Fruit fly (Drosophila melanogaster) whole organism, embryonic: ENCODE results near the gene CG10970.

Source experiments
- Atf-2 ChIP-seq: fragments of 200-800 bp; sonication (Bioruptor generic); optimal IDR thresholded peaks from 2 replicates; lab custom pipeline; 2016; ENCODE audit warnings: missing biosample characterization, missing genetic modification characterization
- Awh ChIP-seq: fragments of 200-800 bp; sonication (Bioruptor generic); IDR thresholded peaks from 2 replicates; pipeline ENCODE4, ENCODE4 v1.3.6; 2022; ENCODE audit warnings: missing biosample characterization, missing genetic modification characterization
- B-H1 ChIP-seq: fragments of 200-800 bp; sonication (Bioruptor generic); IDR thresholded peaks from 3 replicates; pipeline ENCODE4 v1.3.6; 2022; ENCODE audit warnings: missing biosample characterization, missing genetic modification characterization
- CG11723 ChIP-seq: fragments of 200-800 bp; sonication (Bioruptor generic); optimal IDR thresholded peaks from 2 replicates; lab custom pipeline; 2017; ENCODE audit warnings: missing biosample characterization, mild to moderate bottlenecking, missing genetic modification characterization
- CG12744 ChIP-seq: fragments of 200-800 bp; sonication (Bioruptor generic); optimal IDR thresholded peaks from 2 replicates; lab custom pipeline; 2016; ENCODE audit warnings: missing biosample characterization, missing genetic modification characterization
- CG1529 ChIP-seq: fragments of 200-800 bp; sonication (Bioruptor generic); optimal IDR thresholded peaks from 3 replicates; lab custom pipeline; 2018; ENCODE audit warnings: missing biosample characterization, missing genetic modification characterization
- CG30403 ChIP-seq: fragments of 200-800 bp; sonication (Bioruptor generic); optimal IDR thresholded peaks from 3 replicates; lab custom pipeline; 2016; ENCODE audit warnings: missing biosample characterization, missing genetic modification characterization
- CG30431 ChIP-seq: fragments of 200-800 bp; sonication (Bioruptor generic); optimal IDR thresholded peaks from 2 replicates; lab custom pipeline; 2017; ENCODE audit warnings: missing biosample characterization, missing genetic modification characterization
- CG3838 ChIP-seq: fragments of 200-800 bp; sonication (Bioruptor generic); optimal IDR thresholded peaks from 3 replicates; lab custom pipeline; 2016; ENCODE audit warnings: missing biosample characterization, missing genetic modification characterization
- CG3995 ChIP-seq: fragments of 200-800 bp; sonication (Bioruptor generic); optimal IDR thresholded peaks from 3 replicates; lab custom pipeline; 2016; ENCODE audit warnings: missing biosample characterization, missing genetic modification characterization
- CG6683 ChIP-seq: fragments of 200-800 bp; sonication (Bioruptor generic); optimal IDR thresholded peaks from 2 replicates; lab custom pipeline; 2017; ENCODE audit warnings: missing biosample characterization, mild to moderate bottlenecking, missing genetic modification characterization, missing genetic modification reagents
- CG6689 ChIP-seq: fragments of 200-800 bp; sonication (Bioruptor generic); IDR thresholded peaks from 2 replicates; pipeline ENCODE4 v1.3.6; 2022; ENCODE audit warnings: missing biosample characterization, missing genetic modification characterization
- CG7928 ChIP-seq: fragments of 200-800 bp; sonication (Bioruptor generic); optimal IDR thresholded peaks from 2 replicates; lab custom pipeline; 2017; ENCODE audit warnings: missing biosample characterization, mild to moderate bottlenecking, missing genetic modification characterization
- CG9932 ChIP-seq: fragments of 200-800 bp; sonication (Bioruptor generic); IDR thresholded peaks from 2 replicates; pipeline ENCODE4 v1.3.6; 2022; ENCODE audit warnings: missing biosample characterization, missing genetic modification characterization
- CHES-1-like ChIP-seq: fragments of 200-800 bp; sonication (Bioruptor generic); optimal IDR thresholded peaks from 2 replicates; lab custom pipeline; 2016; ENCODE audit warnings: missing biosample characterization, missing genetic modification characterization
- D19A ChIP-seq: fragments of 200-800 bp; optimal IDR thresholded peaks from 3 replicates; lab custom pipeline; 2019; ENCODE audit warnings: missing biosample characterization, mild to moderate bottlenecking, missing genetic modification characterization, moderate library complexity
- Deaf1 ChIP-seq: fragments of 200-800 bp; optimal IDR thresholded peaks from 3 replicates; lab custom pipeline; 2019; ENCODE audit warnings: missing biosample characterization, mild to moderate bottlenecking, missing genetic modification characterization, moderate library complexity
- HLH3B ChIP-seq: fragments of 200-800 bp; sonication (Bioruptor generic); IDR thresholded peaks from 2 replicates; pipeline ENCODE4 v1.3.6; 2022; ENCODE audit warnings: missing biosample characterization, missing genetic modification characterization
- HLH4C ChIP-seq: fragments of 200-800 bp; sonication (Bioruptor generic); IDR thresholded peaks from 3 replicates; pipeline ENCODE4 v1.3.6; 2022; ENCODE audit warnings: missing biosample characterization, missing genetic modification characterization; ENCODE audit not compliant: partially characterized antibody
- Hr78 ChIP-seq, 2 experiments: fragments of 200-800 bp in 1 of 2; fragments of >200 bp in 1 of 2; sonication (Bioruptor generic) in 1 of 2; optimal IDR thresholded peaks; 2 replicates each; lab custom pipeline; 2017 to 2019; ENCODE audit warnings: missing biosample characterization in 2 of 2, missing genetic modification characterization in 2 of 2, mild to moderate bottlenecking in 1 of 2, moderate library complexity in 1 of 2
- Hsf ChIP-seq: fragments of 200-800 bp; sonication (Bioruptor generic); optimal IDR thresholded peaks from 3 replicates; lab custom pipeline; 2016; ENCODE audit warnings: missing biosample characterization, missing genetic modification characterization
- Jarid2 ChIP-seq: fragments of 200-800 bp; sonication (Bioruptor generic); optimal IDR thresholded peaks from 3 replicates; lab custom pipeline; 2017; ENCODE audit warnings: mild to moderate bottlenecking, missing biosample characterization, missing genetic modification reagents, missing genetic modification characterization
- MESR4 ChIP-seq: fragments of 200-800 bp; sonication (Bioruptor generic); optimal IDR thresholded peaks from 2 replicates; lab custom pipeline; 2018; ENCODE audit warnings: missing biosample characterization, mild to moderate bottlenecking, missing genetic modification characterization, moderate library complexity
- NK7.1 ChIP-seq: fragments of 200-800 bp; sonication (Bioruptor generic); optimal IDR thresholded peaks from 3 replicates; lab custom pipeline; 2016; ENCODE audit warnings: missing biosample characterization, missing genetic modification characterization
- Nf-YA ChIP-seq: fragments of 200-800 bp; sonication (Bioruptor generic); IDR thresholded peaks from 2 replicates; pipeline ENCODE4 v1.3.6; 2022; ENCODE audit warnings: missing biosample characterization, missing genetic modification characterization
- Side ChIP-seq: fragments of 200-800 bp; sonication (Bioruptor generic); optimal IDR thresholded peaks from 2 replicates; lab custom pipeline; 2016; ENCODE audit warnings: missing biosample characterization, missing genetic modification characterization
- Taf1 ChIP-seq: fragments of 200-800 bp; sonication (Bioruptor generic); IDR thresholded peaks from 2 replicates; pipeline ENCODE4 v1.3.6; 2022; ENCODE audit warnings: missing biosample characterization, missing genetic modification characterization
- Tbp ChIP-seq: fragments of >200 bp; optimal IDR thresholded peaks from 2 replicates; lab custom pipeline; 2018; ENCODE audit warnings: missing biosample characterization, missing genetic modification characterization
- Trl ChIP-seq, 3 experiments: fragments of >200 bp in 2 of 3; fragments of 200-800 bp in 1 of 3; sonication (Bioruptor generic) in 1 of 3; optimal IDR thresholded peaks; 2 replicates in 1 of 3; 3 replicates in 2 of 3; lab custom pipeline; 2016 to 2017; ENCODE audit warnings: missing biosample characterization in 1 of 3, missing genetic modification characterization in 1 of 3
- bigmax ChIP-seq: fragments of 200-800 bp; sonication (Bioruptor generic); optimal IDR thresholded peaks from 2 replicates; lab custom pipeline; 2018; ENCODE audit warnings: missing biosample characterization, mild to moderate bottlenecking, missing genetic modification characterization
- chm ChIP-seq: fragments of 200-800 bp; sonication (Bioruptor generic); IDR thresholded peaks from 2 replicates; pipeline ENCODE4 v1.3.6; 2022; ENCODE audit warnings: missing biosample characterization, missing genetic modification characterization
- crol ChIP-seq: fragments of 200-800 bp; sonication (Bioruptor generic); IDR thresholded peaks from 2 replicates; pipeline ENCODE4 v1.3.6; 2022; ENCODE audit warnings: missing biosample characterization, missing genetic modification characterization
- ewg ChIP-seq: fragments of 200-800 bp; sonication (Bioruptor generic); optimal IDR thresholded peaks from 3 replicates; lab custom pipeline; 2017; ENCODE audit warnings: mild to moderate bottlenecking, missing biosample characterization, missing genetic modification reagents, missing genetic modification characterization
- fd3F ChIP-seq: fragments of 200-800 bp; sonication (Bioruptor generic); optimal IDR thresholded peaks from 2 replicates; lab custom pipeline; 2018; ENCODE audit warnings: missing biosample characterization, mild to moderate bottlenecking, missing genetic modification characterization, moderate library complexity
- fd96Cb ChIP-seq: fragments of 200-800 bp; sonication (Bioruptor generic); optimal IDR thresholded peaks from 2 replicates; lab custom pipeline; 2018; ENCODE audit warnings: missing biosample characterization, mild to moderate bottlenecking, missing genetic modification characterization, moderate library complexity
- her ChIP-seq: fragments of 200-800 bp; sonication (Bioruptor generic); optimal IDR thresholded peaks from 2 replicates; lab custom pipeline; 2016; ENCODE audit warnings: missing biosample characterization, missing genetic modification characterization
- ken ChIP-seq: fragments of 200-800 bp; sonication (Bioruptor generic); IDR thresholded peaks from 3 replicates; pipeline ENCODE4 v1.3.6; 2022; ENCODE audit warnings: missing biosample characterization, missing genetic modification characterization
- lola ChIP-seq, 3 experiments: fragments of >200 bp in 2 of 3; fragments of 200-800 bp in 1 of 3; sonication (Bioruptor generic) in 1 of 3; optimal IDR thresholded peaks; 2 replicates each; lab custom pipeline; 2017 to 2019; ENCODE audit warnings: missing biosample characterization in 3 of 3, missing genetic modification characterization in 3 of 3, mild to moderate bottlenecking in 1 of 3, moderate library complexity in 1 of 3
- nerfin-1 ChIP-seq: fragments of 200-800 bp; sonication (Bioruptor generic); optimal IDR thresholded peaks from 3 replicates; lab custom pipeline; 2019; ENCODE audit warnings: missing biosample characterization, mild to moderate bottlenecking, missing genetic modification characterization, moderate library complexity
- otp ChIP-seq: fragments of 200-800 bp; sonication (Bioruptor generic); IDR thresholded peaks from 3 replicates; pipeline ENCODE4, ENCODE4 v1.3.6; 2022; ENCODE audit warnings: missing biosample characterization, missing genetic modification characterization
- peb ChIP-seq: fragments of 200-800 bp; sonication (Bioruptor generic); IDR thresholded peaks from 2 replicates; pipeline ENCODE4 v1.3.6; 2022; ENCODE audit warnings: missing biosample characterization, missing genetic modification characterization
- phol ChIP-seq: fragments of 200-800 bp; sonication (Bioruptor generic); optimal IDR thresholded peaks from 3 replicates; lab custom pipeline; 2018; ENCODE audit warnings: missing biosample characterization, mild to moderate bottlenecking, missing genetic modification characterization, moderate library complexity
- ranshi ChIP-seq: fragments of 200-800 bp; sonication (Bioruptor generic); IDR thresholded peaks from 2 replicates; pipeline ENCODE4 v1.3.6; 2022; ENCODE audit warnings: missing biosample characterization, missing genetic modification characterization
- ro ChIP-seq: fragments of 200-800 bp; sonication (Bioruptor generic); IDR thresholded peaks from 2 replicates; pipeline ENCODE4 v1.3.6; 2022; ENCODE audit warnings: missing biosample characterization, missing genetic modification characterization
- sens ChIP-seq: fragments of 200-800 bp; sonication (Bioruptor generic); peaks from one replicate; lab custom pipeline; 2016; ENCODE audit warnings: missing biosample characterization, missing genetic modification characterization
- so ChIP-seq: fragments of 200-800 bp; sonication (Bioruptor generic); IDR thresholded peaks from 3 replicates; pipeline ENCODE4 v1.3.6; 2022; ENCODE audit warnings: missing biosample characterization, missing genetic modification characterization
- ssp ChIP-seq: fragments of 200-800 bp; sonication (Bioruptor generic); IDR thresholded peaks from 2 replicates; pipeline ENCODE4 v1.3.6; 2022; ENCODE audit warnings: missing biosample characterization, missing genetic modification characterization
- twi ChIP-seq: fragments of 200-800 bp; optimal IDR thresholded peaks from 2 replicates; lab custom pipeline; 2019; ENCODE audit warnings: missing biosample characterization, mild to moderate bottlenecking, missing genetic modification characterization, moderate library complexity
- wdn ChIP-seq: fragments of 200-800 bp; sonication (Bioruptor generic); IDR thresholded peaks from 2 replicates; pipeline ENCODE4 v1.3.6; 2022; ENCODE audit warnings: missing biosample characterization, missing genetic modification characterization

The CG10970 gene

dm6 chrX:9109072-9109844, 38.0 kb upstream of the CG10970 start (continued):
- peak; percentile 40 for TF ChIP-seq ewg (GFP tag; lab: Kevin White, UChicago)
- no peak for TF ChIP-seq D19A (tag; lab: Kevin White, UChicago)
- peak; percentile 39 for TF ChIP-seq her (GFP tag; lab: Kevin White, UChicago)
- TF ChIP-seq MESR4, result peak; percentile 55
- TF ChIP-seq Hsf (GFP tag; lab: Kevin White, UChicago), result peak; percentile 69
- peak; percentile 38 for TF ChIP-seq fd96Cb (tag; lab: Kevin White, UChicago)
- TF ChIP-seq Side (GFP tag; lab: Kevin White, UChicago), result no peak
- no peak for TF ChIP-seq ro
- no peak for TF ChIP-seq Nf-YA (GFP tag; lab: Robert Waterston, UW)
- peak; percentile 18 for TF ChIP-seq fd3F
- TF ChIP-seq CG3995, result no peak
- no peak for TF ChIP-seq ken (GFP tag; lab: Robert Waterston, UW)
- TF ChIP-seq NK7.1, result no peak
- 0 out of 2 replicates have a peak, but pooled peaks have one; percentile 9 for TF ChIP-seq HLH3B (GFP tag; lab: Robert Waterston, UW)
- peak; percentile 44; the same call in 1 of the 2 replicates for TF ChIP-seq Awh (GFP tag; lab: Robert Waterston, UW)
- peak; percentile 4; the same call in 1 of the 2 replicates for TF ChIP-seq ranshi (GFP tag; lab: Robert Waterston, UW)
- 0 out of 3 replicates have a peak, but pooled peaks have one; percentile 28 for TF ChIP-seq otp (GFP tag; lab: Robert Waterston, UW)
- no peak for TF ChIP-seq CG1529 (GFP tag; lab: Kevin White, UChicago)
- TF ChIP-seq Atf-2, result peak; percentile 28
- TF ChIP-seq CG7928 (GFP tag; lab: Kevin White, UChicago), result no peak
- TF ChIP-seq CG9932 (GFP tag; lab: Robert Waterston, UW), result peak; percentile 58
- TF ChIP-seq Taf1, result no peak; the same call in 1 of the 2 replicates
- peak; percentile 30 for TF ChIP-seq nerfin-1 (tag; lab: Kevin White, UChicago)
- TF ChIP-seq CG6683, result no peak
- TF ChIP-seq HLH4C (GFP tag; lab: Robert Waterston, UW), result no peak
- TF ChIP-seq lola (GFP tag; optimal IDR thresholded peaks at IDR 0.05; lab: Kevin White, UChicago), result peak in 1 of 3 experiments; percentile 53
- TF ChIP-seq phol (tag; lab: Kevin White, UChicago), result peak; percentile 72
- TF ChIP-seq CHES-1-like (GFP tag; lab: Kevin White, UChicago), result peak; percentile 59
- peak; percentile 35 for TF ChIP-seq twi (tag; lab: Kevin White, UChicago)
- TF ChIP-seq sens, result peak; percentile 84
- peak; percentile 46; the same call in 1 of the 2 replicates for TF ChIP-seq ssp (GFP tag; lab: Robert Waterston, UW)
- peak; percentile 50 for TF ChIP-seq CG30431
- peak; percentile 22 for TF ChIP-seq CG12744 (GFP tag; lab: Kevin White, UChicago)
- no peak for TF ChIP-seq CG11723 (GFP tag; lab: Kevin White, UChicago)
- peak; percentile 55 for TF ChIP-seq CG6689 (GFP tag; lab: Robert Waterston, UW)
- TF ChIP-seq CG30403 (GFP tag; lab: Kevin White, UChicago), result peak; percentile 72
- no peak for TF ChIP-seq so
- no peak for TF ChIP-seq wdn
- TF ChIP-seq Tbp (GFP tag; lab: Kevin White, UChicago), result no peak
- peak; percentile 29; the same call in 1 of the 2 replicates for TF ChIP-seq peb (GFP tag; lab: Robert Waterston, UW)
- TF ChIP-seq CG3838 (GFP tag; lab: Kevin White, UChicago), result no peak
- no peak for TF ChIP-seq Jarid2 (GFP tag; lab: Kevin White, UChicago)
- no peak for TF ChIP-seq Hr78 (GFP tag; optimal IDR thresholded peaks at IDR 0.05; lab: Kevin White, UChicago)
- no peak for TF ChIP-seq crol (GFP tag; lab: Robert Waterston, UW)
- TF ChIP-seq Deaf1 (tag; lab: Kevin White, UChicago), result no peak
- TF ChIP-seq bigmax (GFP tag; lab: Kevin White, UChicago), result no peak
- 0 out of 2 replicates have a peak, but pooled peaks have one; percentile 14 for TF ChIP-seq chm
- no peak for TF ChIP-seq Trl (optimal IDR thresholded peaks at IDR 0.05; lab: Kevin White, UChicago)
- TF ChIP-seq Trl (GFP tag; optimal IDR thresholded peaks at IDR 0.05; lab: Kevin White, UChicago), result peak; percentile 9
- peak; percentile 28; the same call in 1 of the 3 replicates for TF ChIP-seq B-H1 (GFP tag; lab: Robert Waterston, UW)
